Worm (Caenorhabditis elegans) whole organism, L2 larva: ENCODE measurements around the gene T28D9.11.

ENCODE experiments used
- C34F6.9 ChIP-seq: fragments of 150-350 bp; optimal IDR thresholded peaks from 2 replicates; lab custom pipeline; 2014; ENCODE audit warnings: missing biosample characterization, missing genetic modification characterization
- F13H6.1 ChIP-seq: sonication (generic microtip); optimal IDR thresholded peaks from 2 replicates; lab custom pipeline; 2016; ENCODE audit warnings: missing genetic modification characterization, missing compliant biosample characterization
- R02D3.7 ChIP-seq: fragments of 150-350 bp; optimal IDR thresholded peaks from 2 replicates; lab custom pipeline; 2014; ENCODE audit warnings: missing biosample characterization, missing genetic modification characterization
- Y55F3AM.14 ChIP-seq: fragments of 200-800 bp; sonication (Bioruptor generic); optimal IDR thresholded peaks from 2 replicates; lab custom pipeline; 2018; ENCODE audit warnings: mild to moderate bottlenecking, missing genetic modification characterization, missing compliant biosample characterization
- ZK546.5 ChIP-seq: sonication (generic microtip); optimal IDR thresholded peaks from 2 replicates; lab custom pipeline; 2017; ENCODE audit warnings: missing biosample characterization, missing genetic modification characterization
- alr-1 ChIP-seq: fragments of 150-350 bp; optimal IDR thresholded peaks from 2 replicates; lab custom pipeline; 2014; ENCODE audit warnings: missing biosample characterization, missing genetic modification characterization
- aly-2 ChIP-seq: fragments of 150-350 bp; optimal IDR thresholded peaks from 2 replicates; lab custom pipeline; 2014; ENCODE audit warnings: missing biosample characterization, missing genetic modification characterization
- ama-1 ChIP-seq: fragments of 150-350 bp; optimal IDR thresholded peaks from 2 replicates; lab custom pipeline; 2018; ENCODE audit warnings: inconsistent platforms
- blmp-1 ChIP-seq: sonication (generic microtip); optimal IDR thresholded peaks from 2 replicates; lab custom pipeline; 2017; ENCODE audit warnings: missing genetic modification characterization, mild to moderate bottlenecking, missing compliant biosample characterization, antibody characterized with exemption, moderate library complexity; ENCODE audit not compliant: insufficient read depth
- ceh-16 ChIP-seq: fragments of 150-350 bp; optimal IDR thresholded peaks from 2 replicates; lab custom pipeline; 2014; ENCODE audit warnings: missing biosample characterization, missing genetic modification characterization
- ceh-82 ChIP-seq: fragments of 150-350 bp; optimal IDR thresholded peaks from 2 replicates; lab custom pipeline; 2014; ENCODE audit warnings: missing biosample characterization, missing genetic modification characterization
- crh-2 ChIP-seq: sonication (generic microtip); optimal IDR thresholded peaks from 2 replicates; lab custom pipeline; 2017; ENCODE audit warnings: missing biosample characterization, missing genetic modification characterization
- dmd-4 ChIP-seq: sonication (generic microtip); optimal IDR thresholded peaks from 2 replicates; lab custom pipeline; 2017; ENCODE audit warnings: missing biosample characterization, missing genetic modification characterization
- egl-27 ChIP-seq: sonication (generic microtip); optimal IDR thresholded peaks from 3 replicates; lab custom pipeline; 2017; ENCODE audit warnings: missing biosample characterization, missing genetic modification reagents, missing genetic modification characterization
- elt-1 ChIP-seq: fragments of 150-350 bp; optimal IDR thresholded peaks from 2 replicates; lab custom pipeline; 2014; ENCODE audit warnings: missing biosample characterization, missing genetic modification characterization
- elt-3 ChIP-seq: sonication (generic microtip); optimal IDR thresholded peaks from 2 replicates; lab custom pipeline; 2017; ENCODE audit warnings: missing biosample characterization, missing genetic modification characterization
- fos-1 ChIP-seq: fragments of 150-350 bp; optimal IDR thresholded peaks from 2 replicates; lab custom pipeline; 2014; ENCODE audit warnings: missing biosample characterization, missing genetic modification characterization
- gmeb-1 ChIP-seq: fragments of 150-350 bp; optimal IDR thresholded peaks from 2 replicates; lab custom pipeline; 2014; ENCODE audit warnings: missing biosample characterization, missing genetic modification characterization
- lin-11 ChIP-seq: fragments of 150-350 bp; sonication (generic microtip); optimal IDR thresholded peaks from 2 replicates; lab custom pipeline; 2014; ENCODE audit warnings: missing biosample characterization, missing genetic modification characterization, inconsistent platforms, mixed read lengths
- lin-13 ChIP-seq: fragments of 150-350 bp; optimal IDR thresholded peaks from 2 replicates; lab custom pipeline; 2014; ENCODE audit warnings: missing biosample characterization, missing genetic modification reagents, missing genetic modification characterization
- lin-39 ChIP-seq: fragments of 150-350 bp; optimal IDR thresholded peaks from 2 replicates; lab custom pipeline; 2014; ENCODE audit warnings: missing biosample characterization, missing genetic modification reagents, missing genetic modification characterization
- lsy-2 ChIP-seq, 2 experiments: fragments of 150-350 bp in 1 of 2; sonication (generic microtip) in 1 of 2; optimal IDR thresholded peaks; 2 replicates each; lab custom pipeline; 2014 to 2017; ENCODE audit warnings: missing biosample characterization in 2 of 2, missing genetic modification characterization in 2 of 2
- mab-5 ChIP-seq: fragments of 150-350 bp; optimal IDR thresholded peaks from 2 replicates; lab custom pipeline; 2014; ENCODE audit warnings: missing biosample characterization, missing genetic modification characterization
- mbf-1 ChIP-seq: sonication (generic microtip); optimal IDR thresholded peaks from 2 replicates; lab custom pipeline; 2017; ENCODE audit warnings: missing biosample characterization, missing genetic modification characterization
- mdl-1 ChIP-seq, 2 experiments: fragments of 150-350 bp in 1 of 2; sonication (generic microtip) in 1 of 2; optimal IDR thresholded peaks; 2 replicates each; lab custom pipeline; 2017; ENCODE audit warnings: missing biosample characterization in 2 of 2, missing genetic modification characterization in 2 of 2
- nhr-10 ChIP-seq: sonication (generic microtip); optimal IDR thresholded peaks from 2 replicates; lab custom pipeline; 2017; ENCODE audit warnings: missing biosample characterization, missing genetic modification characterization
- nhr-11 ChIP-seq: fragments of 150-350 bp; optimal IDR thresholded peaks from 2 replicates; lab custom pipeline; 2014; ENCODE audit warnings: missing biosample characterization, missing genetic modification characterization
- nhr-12 ChIP-seq: fragments of 150-350 bp; optimal IDR thresholded peaks from 2 replicates; lab custom pipeline; 2014; ENCODE audit warnings: missing biosample characterization, missing genetic modification characterization
- nhr-129 ChIP-seq: fragments of 150-350 bp; optimal IDR thresholded peaks from 2 replicates; lab custom pipeline; 2014; ENCODE audit warnings: missing biosample characterization, missing genetic modification characterization
- nhr-23 ChIP-seq: fragments of 150-350 bp; optimal IDR thresholded peaks from 2 replicates; lab custom pipeline; 2014; ENCODE audit warnings: missing biosample characterization, missing genetic modification reagents, missing genetic modification characterization
- nhr-25 ChIP-seq: fragments of 150-350 bp; sonication (generic microtip); optimal IDR thresholded peaks from 3 replicates; lab custom pipeline; 2014; ENCODE audit warnings: missing biosample characterization, missing genetic modification characterization
- peb-1 ChIP-seq: fragments of 150-350 bp; optimal IDR thresholded peaks from 2 replicates; lab custom pipeline; 2014; ENCODE audit warnings: missing biosample characterization, missing genetic modification characterization
- sem-4 ChIP-seq: fragments of 150-350 bp; optimal IDR thresholded peaks from 2 replicates; lab custom pipeline; 2014; ENCODE audit warnings: missing biosample characterization, missing genetic modification reagents, missing genetic modification characterization
- skn-1 ChIP-seq: sonication (generic microtip); optimal IDR thresholded peaks from 2 replicates; lab custom pipeline; 2017; ENCODE audit warnings: missing biosample characterization, missing genetic modification characterization
- sma-3 ChIP-seq: sonication (generic microtip); optimal IDR thresholded peaks from 2 replicates; lab custom pipeline; 2016; ENCODE audit warnings: missing genetic modification reagents, missing genetic modification characterization, missing compliant biosample characterization
- sma-9 ChIP-seq, 2 experiments: fragments of 150-350 bp in 1 of 2; sonication (generic microtip) in 1 of 2; optimal IDR thresholded peaks; 2 replicates each; lab custom pipeline; 2014 to 2016; ENCODE audit warnings: missing genetic modification characterization in 2 of 2, mild to moderate bottlenecking in 1 of 2, missing biosample characterization in 1 of 2, missing compliant biosample characterization in 1 of 2, missing genetic modification reagents in 1 of 2, moderate library complexity in 1 of 2
- snpc-4 ChIP-seq: fragments of 150-350 bp; optimal IDR thresholded peaks from 2 replicates; lab custom pipeline; 2014; ENCODE audit warnings: missing biosample characterization, missing genetic modification characterization
- unc-39 ChIP-seq: fragments of 150-350 bp; optimal IDR thresholded peaks from 2 replicates; lab custom pipeline; 2014; ENCODE audit warnings: missing biosample characterization, missing genetic modification characterization
- unc-55 ChIP-seq: fragments of 150-350 bp; sonication (generic microtip); optimal IDR thresholded peaks from 3 replicates; lab custom pipeline; 2014; ENCODE audit warnings: missing biosample characterization, missing genetic modification reagents, missing genetic modification characterization
- unc-62 ChIP-seq: fragments of 150-350 bp; optimal IDR thresholded peaks from 2 replicates; lab custom pipeline; 2014; ENCODE audit warnings: missing biosample characterization, missing genetic modification reagents, missing genetic modification characterization
- zag-1 ChIP-seq: fragments of 150-350 bp; optimal IDR thresholded peaks from 2 replicates; lab custom pipeline; 2014; ENCODE audit warnings: missing biosample characterization, missing genetic modification characterization
- ztf-1 ChIP-seq: fragments of 200-800 bp; sonication (Bioruptor generic); conservative IDR thresholded peaks from 2 replicates; pipeline ENCODE4 v1.3.6; 2022; ENCODE audit warnings: missing genetic modification characterization, missing compliant biosample characterization
- ztf-11 ChIP-seq: sonication (generic microtip); optimal IDR thresholded peaks from 2 replicates; lab custom pipeline; 2017; ENCODE audit warnings: missing biosample characterization, missing genetic modification characterization
- ztf-4 ChIP-seq: fragments of 150-350 bp; optimal IDR thresholded peaks from 2 replicates; lab custom pipeline; 2014; ENCODE audit warnings: missing biosample characterization, missing genetic modification characterization

T28D9.11 gene

DNA sequence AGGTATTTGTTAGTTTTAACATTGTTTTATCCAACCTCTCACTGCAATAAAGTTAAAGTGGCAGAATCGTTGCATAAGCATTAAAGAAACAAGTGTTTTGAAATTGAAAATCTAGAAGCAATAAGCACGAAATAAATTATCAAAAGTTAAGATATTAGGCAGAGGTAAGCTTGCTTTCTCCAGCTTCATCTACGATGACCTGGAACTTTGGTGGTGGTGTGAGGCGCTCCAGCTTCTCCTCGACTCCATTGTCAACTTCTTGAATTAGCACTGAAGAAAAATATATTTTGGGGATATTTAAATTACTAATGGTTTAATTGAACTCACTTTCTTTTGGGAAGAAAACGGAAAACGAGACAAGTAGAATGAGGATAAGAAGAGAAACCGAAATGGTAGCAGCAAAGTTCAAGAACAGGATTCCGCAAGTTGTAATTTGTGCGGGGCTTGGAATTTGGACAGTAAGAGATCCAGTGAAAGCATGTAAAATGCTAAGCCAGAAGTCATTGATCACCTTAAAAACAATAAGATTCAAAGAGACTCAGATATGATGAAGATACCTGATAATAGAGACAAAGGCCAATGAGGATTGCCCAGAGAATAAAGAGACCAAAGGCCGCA, 2.0 kb upstream of the T28D9.11 start:
- no peak for TF ChIP-seq mbf-1 (tag; lab: Kevin White, UChicago)
- TF ChIP-seq sma-9 (GFP tag; optimal IDR thresholded peaks at IDR 0.05; lab: Kevin White, UChicago), result no peak
- TF ChIP-seq sma-9 (tag; optimal IDR thresholded peaks at IDR 0.05; lab: Kevin White, UChicago), result no peak
- TF ChIP-seq R02D3.7 (tag; lab: Kevin White, UChicago), result no peak
- no peak for TF ChIP-seq unc-55 (GFP tag; lab: Kevin White, UChicago)
- no peak for TF ChIP-seq zag-1 (tag; lab: Kevin White, UChicago)
- no peak for TF ChIP-seq Y55F3AM.14
- TF ChIP-seq mdl-1 (tag; optimal IDR thresholded peaks at IDR 0.05; lab: Kevin White, UChicago), result no peak
- TF ChIP-seq ama-1 (lab: Kevin White, UChicago), result no peak
- TF ChIP-seq elt-1 (tag; lab: Kevin White, UChicago), result no peak

DNA sequence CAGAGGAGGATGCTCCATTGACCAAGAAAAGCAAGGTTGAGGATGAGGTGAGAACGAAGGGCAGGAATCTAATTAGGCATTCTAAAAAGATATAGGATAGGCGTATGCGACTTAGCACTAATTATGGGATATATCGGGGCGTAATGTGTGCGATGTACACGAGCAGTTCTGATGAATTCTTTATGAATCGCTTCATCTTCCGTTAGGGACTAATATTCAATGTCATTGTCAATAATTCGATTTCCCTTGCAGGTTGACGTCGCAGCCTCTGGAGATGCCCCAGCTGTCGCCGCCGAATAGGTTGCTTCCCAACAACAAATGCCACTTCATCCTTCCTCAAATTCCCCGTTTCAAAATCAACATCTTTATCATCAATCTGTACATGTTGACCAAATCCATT, 1.3 kb upstream of the T28D9.11 start:
- TF ChIP-seq ZK546.5 (tag; lab: Kevin White, UChicago), result no peak
- no peak for TF ChIP-seq ceh-16
- TF ChIP-seq Y55F3AM.14, result no peak
- TF ChIP-seq unc-55 (GFP tag; lab: Kevin White, UChicago), result peak; percentile 9

DNA sequence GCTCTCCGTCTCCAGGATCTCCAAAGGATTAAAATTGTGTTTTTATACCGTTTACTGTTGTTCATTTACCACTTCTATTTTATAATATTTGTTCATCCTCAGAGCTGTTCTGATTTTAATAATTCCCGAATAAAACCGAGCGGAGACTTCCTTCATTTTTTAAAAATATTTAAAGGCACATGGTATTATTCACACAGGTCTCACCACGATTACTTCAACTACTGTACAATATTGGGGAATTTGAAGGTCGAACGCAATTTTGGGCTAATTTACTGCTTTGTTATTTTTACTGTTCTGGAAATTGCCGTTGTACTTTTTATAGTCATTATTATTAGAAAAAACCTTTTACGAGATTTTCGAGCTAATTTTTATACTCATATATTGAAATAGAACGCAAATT, 606 bp downstream of the T28D9.11 start:
- TF ChIP-seq ZK546.5 (tag; lab: Kevin White, UChicago) (no peak), ztf-1 (GFP tag; lab: Robert Waterston, UW) (no peak), C34F6.9 (tag; lab: Kevin White, UChicago) (no peak), nhr-25 (no peak), mab-5 (tag; lab: Kevin White, UChicago) (no peak), Y55F3AM.14 (no peak), mdl-1 (tag; optimal IDR thresholded peaks at IDR 0.05; lab: Kevin White, UChicago) (no peak)

DNA sequence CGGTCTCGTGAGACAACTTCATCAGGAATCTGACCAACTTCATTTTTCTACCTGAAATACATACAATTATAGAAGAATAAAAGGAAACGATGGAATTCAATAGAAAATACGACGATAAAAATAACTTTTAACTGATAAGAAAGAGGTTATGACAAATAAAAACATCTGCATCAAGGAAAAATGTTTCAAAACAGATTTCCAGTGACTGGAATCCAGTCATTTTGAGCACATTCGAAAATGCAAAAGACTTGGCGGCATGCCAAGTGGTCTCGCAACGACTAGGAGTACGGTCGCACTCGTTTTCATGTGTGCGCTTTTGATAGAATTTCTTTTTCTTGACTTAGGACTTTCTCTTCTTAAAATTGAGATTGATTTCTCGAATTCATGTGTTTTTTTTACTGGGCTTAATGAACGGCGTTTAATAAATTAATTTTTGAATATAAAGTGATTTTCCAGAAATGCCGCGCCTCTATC, 2.0 kb downstream of the T28D9.11 start, which contains the start of the genes snr-3 and rsp-5:
Gene snr-3, minus strand, starts transcription at position 51 of the 474 bp plus-strand sequence.
Gene rsp-5, plus strand, starts transcription at position 455 of the 474 bp plus-strand sequence.
- TF ChIP-seq nhr-10 (tag; lab: Kevin White, UChicago), result no peak
- TF ChIP-seq peb-1 (tag; lab: Kevin White, UChicago), result no peak
- no peak for TF ChIP-seq egl-27 (tag; lab: Kevin White, UChicago)
- peak; percentile 50 for TF ChIP-seq lin-11 (tag; lab: Kevin White, UChicago)
- no peak for TF ChIP-seq unc-62 (GFP tag; lab: Kevin White, UChicago)
- TF ChIP-seq mbf-1 (tag; lab: Kevin White, UChicago), result no peak
- no peak for TF ChIP-seq elt-3 (tag; lab: Kevin White, UChicago)
- TF ChIP-seq snpc-4 (tag; lab: Kevin White, UChicago), result peak; percentile 75
- no peak for TF ChIP-seq lin-39
- peak; percentile 91 for TF ChIP-seq C34F6.9 (tag; lab: Kevin White, UChicago)
- TF ChIP-seq blmp-1, result peak; percentile 10
- TF ChIP-seq ZK546.5 (tag; lab: Kevin White, UChicago), result peak; percentile 62
- peak; percentile 71 for TF ChIP-seq fos-1
- no peak for TF ChIP-seq nhr-23 (tag; lab: Kevin White, UChicago)
- TF ChIP-seq ceh-82, result no peak
- TF ChIP-seq gmeb-1, result peak; percentile 79
- peak; percentile 72 for TF ChIP-seq crh-2 (tag; lab: Kevin White, UChicago)
- no peak for TF ChIP-seq nhr-11 (tag; lab: Kevin White, UChicago)
- no peak for TF ChIP-seq skn-1 (tag; lab: Kevin White, UChicago)
- TF ChIP-seq sma-9 (GFP tag; optimal IDR thresholded peaks at IDR 0.05; lab: Kevin White, UChicago), result peak; percentile 78
- TF ChIP-seq sma-9 (tag; optimal IDR thresholded peaks at IDR 0.05; lab: Kevin White, UChicago), result no peak
- TF ChIP-seq dmd-4 (tag; lab: Kevin White, UChicago), result no peak
- TF ChIP-seq ztf-1 (GFP tag; lab: Robert Waterston, UW), result no peak
- TF ChIP-seq lin-13 (GFP tag; lab: Kevin White, UChicago), result peak; percentile 79
- TF ChIP-seq ztf-11 (tag; lab: Kevin White, UChicago), result no peak
- no peak for TF ChIP-seq ztf-4
- peak in 1 of 2 experiments; percentile 31 for TF ChIP-seq mdl-1 (tag; optimal IDR thresholded peaks at IDR 0.05; lab: Kevin White, UChicago)
- TF ChIP-seq R02D3.7 (tag; lab: Kevin White, UChicago), result no peak
- TF ChIP-seq aly-2, result no peak
- peak; percentile 40 for TF ChIP-seq ama-1 (lab: Kevin White, UChicago)
- no peak for TF ChIP-seq alr-1 (tag; lab: Kevin White, UChicago)
- TF ChIP-seq sem-4 (tag; lab: Kevin White, UChicago), result peak; percentile 48
- TF ChIP-seq ceh-16, result no peak
- peak; percentile 72 for TF ChIP-seq sma-3 (GFP tag; lab: Kevin White, UChicago)
- TF ChIP-seq elt-1 (tag; lab: Kevin White, UChicago), result no peak
- no peak for TF ChIP-seq unc-39 (tag; lab: Kevin White, UChicago)
- TF ChIP-seq nhr-12, result no peak
- TF ChIP-seq zag-1 (tag; lab: Kevin White, UChicago), result no peak
- peak; percentile 96 to 99 for TF ChIP-seq lsy-2 (tag; optimal IDR thresholded peaks at IDR 0.05; lab: Kevin White, UChicago)
- TF ChIP-seq nhr-129, result peak; percentile 82
- TF ChIP-seq F13H6.1 (tag; lab: Kevin White, UChicago), result peak; percentile 53
- TF ChIP-seq unc-55 (GFP tag; lab: Kevin White, UChicago), result peak; percentile 87
- no peak for TF ChIP-seq Y55F3AM.14
